Fruit fly (Drosophila melanogaster): ENCODE data around the gene U4-U6-60K.

Gene U4-U6-60K

dm6 chr3L:17534396-17534795, 20.7 kb upstream of the U4-U6-60K start:
- TF ChIP-seq CG3726 (GFP tag; IDR thresholded peaks at IDR 0.05) (no peak), Trl (optimal IDR thresholded peaks at IDR 0.05) (peak; percentile 23 to 29), Trl (GFP tag; optimal IDR thresholded peaks at IDR 0.05) (no peak), otp (GFP tag; IDR thresholded peaks at IDR 0.05) (0 out of 3 replicates have a peak, but pooled peaks have one; percentile 16), Med (GFP tag) (peak; percentile 40), CG2116 (GFP tag; optimal IDR thresholded peaks at IDR 0.05) (no peak), MTF-1 (GFP tag; optimal IDR thresholded peaks at IDR 0.05; ENCODE audit: borderline replicate concordance) (no peak), Meics (GFP tag; optimal IDR thresholded peaks at IDR 0.05) (peak; percentile 47), ken (GFP tag; IDR thresholded peaks at IDR 0.05) (0 out of 3 replicates have a peak, but pooled peaks have one; percentile 17), sob (GFP tag; IDR thresholded peaks at IDR 0.05) (0 out of 2 replicates have a peak, but pooled peaks have one; percentile 8), so (GFP tag; IDR thresholded peaks at IDR 0.05) (0 out of 3 replicates have a peak, but pooled peaks have one; percentile 9), klu (GFP tag; IDR thresholded peaks at IDR 0.05) (no peak), vvl (GFP tag; IDR thresholded peaks at IDR 0.05) (peak; percentile 48; the same call in 1 of the 2 replicates), CG12769 (tag; optimal IDR thresholded peaks at IDR 0.05) (peak; percentile 1), CG11247 (GFP tag; IDR thresholded peaks at IDR 0.05) (0 out of 2 replicates have a peak, but pooled peaks have one; percentile 18), Poxn (GFP tag; IDR thresholded peaks at IDR 0.05) (no peak), CG13894 (tag; optimal IDR thresholded peaks at IDR 0.05) (peak; percentile 2), cwo (GFP tag; optimal IDR thresholded peaks at IDR 0.05) (peak; percentile 56), Pdp1 (GFP tag; optimal IDR thresholded peaks at IDR 0.05) (peak in 1 of 2 experiments; percentile 73), Dbx (GFP tag; IDR thresholded peaks at IDR 0.05) (0 out of 3 replicates have a peak, but pooled peaks have one; percentile 7), cg (GFP tag; optimal IDR thresholded peaks at IDR 0.05) (peak; percentile 20), Lpt (GFP tag; optimal IDR thresholded peaks at IDR 0.05) (no peak), chinmo (GFP tag; IDR thresholded peaks at IDR 0.05; ENCODE audit: partially characterized antibody) (0 out of 4 replicates have a peak, but pooled peaks have one; percentile 51), Eip74EF (GFP tag; optimal IDR thresholded peaks at IDR 0.05) (peak in 1 of 2 experiments; percentile 49), slbo (GFP tag; IDR thresholded peaks at IDR 0.05) (0 out of 2 replicates have a peak, but pooled peaks have one; percentile 33), zen (tag; optimal IDR thresholded peaks at IDR 0.05) (peak; percentile 43), Awh (GFP tag; IDR thresholded peaks at IDR 0.05) (peak; percentile 75), pan (optimal IDR thresholded peaks at IDR 0.05) (no peak), pan (GFP tag; optimal IDR thresholded peaks at IDR 0.05 in 1 of 2, IDR thresholded peaks at IDR 0.05 in 1 of 2) (peak in 1 of 2 experiments; percentile 8), CG7987 (GFP tag; optimal IDR thresholded peaks at IDR 0.05) (peak; percentile 25), Optix (GFP tag; IDR thresholded peaks at IDR 0.05) (0 out of 3 replicates have a peak, but pooled peaks have one; percentile 5), chm (GFP tag; IDR thresholded peaks at IDR 0.05) (peak; percentile 52; the same call in 1 of the 2 replicates)

- TF ChIP-seq h (optimal IDR thresholded peaks at IDR 0.05) (no peak), CG2199 (GFP tag; IDR thresholded peaks at IDR 0.05) (no peak), CG18764 (GFP tag; optimal IDR thresholded peaks at IDR 0.05) (no peak), CG10565 (GFP tag; optimal IDR thresholded peaks at IDR 0.05) (no peak), chm (GFP tag; IDR thresholded peaks at IDR 0.05) (no peak)
Measured at dm6 chr3L:17533745-17534144, 20.0 kb upstream of the U4-U6-60K start.

- TF ChIP-seq CG4404 (GFP tag; IDR thresholded peaks at IDR 0.05) (peak; percentile 18; the same call in 1 of the 2 replicates), CG4820 (GFP tag; optimal IDR thresholded peaks at IDR 0.05) (peak; percentile 22), ERR (GFP tag; optimal IDR thresholded peaks at IDR 0.05) (peak; percentile 34), Spps (tag; optimal IDR thresholded peaks at IDR 0.05) (no peak), luna (GFP tag; optimal IDR thresholded peaks at IDR 0.05) (no peak), rib (GFP tag; IDR thresholded peaks at IDR 0.05) (peak; percentile 91), nom (GFP tag; optimal IDR thresholded peaks at IDR 0.05) (peak; percentile 51), MBD-R2 (GFP tag; IDR thresholded peaks at IDR 0.05) (peak; percentile 20; the same call in 1 of the 2 replicates), CG11696 (GFP tag; IDR thresholded peaks at IDR 0.05) (0 out of 2 replicates have a peak, but pooled peaks have one; percentile 24), dm (GFP tag; optimal IDR thresholded peaks at IDR 0.05) (peak; percentile 2), CG4617 (GFP tag; optimal IDR thresholded peaks at IDR 0.05; ENCODE audit: borderline replicate concordance) (peak; percentile 11), ash1 (GFP tag; optimal IDR thresholded peaks at IDR 0.05) (peak; percentile 45), CG13894 (tag; optimal IDR thresholded peaks at IDR 0.05) (peak; percentile 68)
Measured at dm6 chr3L:17532898-17533700, 19.4 kb upstream of the U4-U6-60K start.
